Fruit fly (Drosophila melanogaster) whole organism, embryonic: ENCODE measurements around the gene janB.

Experiments
- BEAF-32 ChIP-seq: fragments of 200-800 bp; sonication (Bioruptor generic); optimal IDR thresholded peaks from 3 replicates; lab custom pipeline; 2017; ENCODE audit warnings: missing biosample characterization, missing genetic modification characterization, mild to moderate bottlenecking, moderate library complexity, missing genetic modification reagents
- CG10462 ChIP-seq: fragments of 200-800 bp; sonication (Bioruptor generic); optimal IDR thresholded peaks from 2 replicates; lab custom pipeline; 2016; ENCODE audit warnings: missing biosample characterization, missing genetic modification characterization
- CG10543 ChIP-seq: fragments of 200-800 bp; sonication (Bioruptor generic); optimal IDR thresholded peaks from 3 replicates; lab custom pipeline; 2017; ENCODE audit warnings: missing biosample characterization, mild to moderate bottlenecking, missing genetic modification characterization, moderate library complexity
- CG10979 ChIP-seq: fragments of 200-800 bp; sonication (Bioruptor generic); optimal IDR thresholded peaks from 2 replicates; lab custom pipeline; 2018; ENCODE audit warnings: missing biosample characterization, mild to moderate bottlenecking, missing genetic modification characterization, moderate library complexity
- CG11695 ChIP-seq: fragments of 200-800 bp; sonication (Bioruptor generic); IDR thresholded peaks from 3 replicates; pipeline ENCODE4 v1.3.6; 2022; ENCODE audit warnings: missing biosample characterization, missing genetic modification characterization
- CG13624 ChIP-seq: fragments of 200-800 bp; sonication (Bioruptor generic); optimal IDR thresholded peaks from 2 replicates; lab custom pipeline; 2016; ENCODE audit warnings: missing biosample characterization, missing genetic modification characterization
- CG14014 ChIP-seq: fragments of 200-800 bp; sonication (Bioruptor generic); IDR thresholded peaks from 2 replicates; pipeline ENCODE4 v1.3.6; 2022; ENCODE audit warnings: missing biosample characterization, missing genetic modification characterization
- CG14710 ChIP-seq: fragments of 200-800 bp; sonication (Bioruptor generic); optimal IDR thresholded peaks from 3 replicates; lab custom pipeline; 2019; ENCODE audit warnings: missing biosample characterization, mild to moderate bottlenecking, missing genetic modification characterization, moderate library complexity
- CG17328 ChIP-seq: fragments of 200-800 bp; sonication (Bioruptor generic); IDR thresholded peaks from 2 replicates; pipeline ENCODE4 v1.3.6; 2022; ENCODE audit warnings: missing biosample characterization, missing genetic modification characterization
- CG1792 ChIP-seq: fragments of 200-800 bp; sonication (Bioruptor generic); optimal IDR thresholded peaks from 2 replicates; lab custom pipeline; 2016; ENCODE audit warnings: missing biosample characterization, missing genetic modification characterization
- CG18764 ChIP-seq: fragments of 200-800 bp; sonication (Bioruptor generic); optimal IDR thresholded peaks from 3 replicates; lab custom pipeline; 2016; ENCODE audit warnings: missing biosample characterization, missing genetic modification characterization
- CG3163 ChIP-seq: fragments of 200-800 bp; sonication (Bioruptor generic); optimal IDR thresholded peaks from 3 replicates; lab custom pipeline; 2016; ENCODE audit warnings: missing biosample characterization, missing genetic modification characterization
- CG33213 ChIP-seq: fragments of 200-800 bp; sonication (Bioruptor generic); optimal IDR thresholded peaks from 3 replicates; lab custom pipeline; 2016; ENCODE audit warnings: missing biosample characterization, missing genetic modification characterization
- CG34422 ChIP-seq: fragments of 200-800 bp; sonication (Bioruptor generic); IDR thresholded peaks from 3 replicates; pipeline ENCODE4 v1.3.6; 2022; ENCODE audit warnings: missing biosample characterization, missing genetic modification characterization
- CG3838 ChIP-seq: fragments of 200-800 bp; sonication (Bioruptor generic); optimal IDR thresholded peaks from 3 replicates; lab custom pipeline; 2016; ENCODE audit warnings: missing biosample characterization, missing genetic modification characterization
- CG5953 ChIP-seq: fragments of 200-800 bp; sonication (Bioruptor generic); IDR thresholded peaks from 2 replicates; pipeline ENCODE4 v1.3.6; 2022; ENCODE audit warnings: missing biosample characterization, missing genetic modification characterization
- CG6813 ChIP-seq: fragments of 200-800 bp; sonication (Bioruptor generic); optimal IDR thresholded peaks from 2 replicates; lab custom pipeline; 2017; ENCODE audit warnings: missing biosample characterization, missing genetic modification characterization, mild to moderate bottlenecking, moderate library complexity, missing genetic modification reagents
- CG7271 ChIP-seq: fragments of 200-800 bp; sonication (Bioruptor generic); optimal IDR thresholded peaks from 2 replicates; lab custom pipeline; 2018; ENCODE audit warnings: missing biosample characterization, mild to moderate bottlenecking, missing genetic modification characterization, moderate library complexity
- CG8944 ChIP-seq: fragments of 200-800 bp; sonication (Bioruptor generic); optimal IDR thresholded peaks from 3 replicates; lab custom pipeline; 2016; ENCODE audit warnings: missing biosample characterization, missing genetic modification characterization
- CG9437 ChIP-seq: fragments of 200-800 bp; sonication (Bioruptor generic); optimal IDR thresholded peaks from 2 replicates; lab custom pipeline; 2018; ENCODE audit warnings: missing biosample characterization, mild to moderate bottlenecking, missing genetic modification characterization
- Dek ChIP-seq: fragments of 200-800 bp; sonication (Bioruptor generic); optimal IDR thresholded peaks from 3 replicates; lab custom pipeline; 2019; ENCODE audit warnings: missing biosample characterization, mild to moderate bottlenecking, missing genetic modification characterization, moderate library complexity
- ERR ChIP-seq: fragments of 200-800 bp; sonication (Bioruptor generic); optimal IDR thresholded peaks from 2 replicates; lab custom pipeline; 2016; ENCODE audit warnings: missing biosample characterization, missing genetic modification characterization
- Fer1 ChIP-seq: fragments of 200-800 bp; sonication (Bioruptor generic); optimal IDR thresholded peaks from 2 replicates; lab custom pipeline; 2017; ENCODE audit warnings: missing biosample characterization, mild to moderate bottlenecking, missing genetic modification characterization
- HLH54F ChIP-seq: fragments of 200-800 bp; sonication (Bioruptor generic); optimal IDR thresholded peaks from 3 replicates; lab custom pipeline; 2016; ENCODE audit warnings: missing biosample characterization, missing genetic modification characterization
- HmgZ ChIP-seq: fragments of 200-800 bp; sonication (Bioruptor generic); optimal IDR thresholded peaks from 2 replicates; lab custom pipeline; 2018; ENCODE audit warnings: missing biosample characterization, mild to moderate bottlenecking, missing genetic modification characterization
- Hr39 ChIP-seq: fragments of >200 bp; optimal IDR thresholded peaks from 2 replicates; lab custom pipeline; 2017
- Lhr ChIP-seq: fragments of 200-800 bp; sonication (Bioruptor generic); optimal IDR thresholded peaks from 3 replicates; lab custom pipeline; 2017; ENCODE audit warnings: mild to moderate bottlenecking, missing biosample characterization, missing genetic modification reagents, missing genetic modification characterization
- Mad ChIP-seq: fragments of 200-800 bp; sonication (Bioruptor generic); optimal IDR thresholded peaks from 2 replicates; lab custom pipeline; 2016; ENCODE audit warnings: missing biosample characterization, missing genetic modification characterization
- Med ChIP-seq: fragments of 200-800 bp; sonication (Bioruptor generic); peaks from one replicate; lab custom pipeline; 2016; ENCODE audit warnings: missing biosample characterization, missing genetic modification characterization, mild to moderate bottlenecking, inconsistent platforms, moderate library complexity
- NC2α ChIP-seq: fragments of 200-800 bp; sonication (Bioruptor generic); optimal IDR thresholded peaks from 2 replicates; lab custom pipeline; 2016; ENCODE audit warnings: missing biosample characterization, missing genetic modification characterization
- Oli ChIP-seq: fragments of 200-800 bp; sonication (Bioruptor generic); optimal IDR thresholded peaks from 2 replicates; lab custom pipeline; 2018; ENCODE audit warnings: missing biosample characterization, mild to moderate bottlenecking, missing genetic modification characterization, moderate library complexity
- Ravus ChIP-seq: fragments of 200-800 bp; sonication (Bioruptor generic); IDR thresholded peaks from 2 replicates; pipeline ENCODE4 v1.3.6; 2022; ENCODE audit warnings: missing biosample characterization, missing genetic modification characterization
- YL-1 ChIP-seq: fragments of 200-800 bp; sonication (Bioruptor generic); optimal IDR thresholded peaks from 3 replicates; lab custom pipeline; 2017; ENCODE audit warnings: missing biosample characterization, mild to moderate bottlenecking, missing genetic modification characterization
- ato ChIP-seq: fragments of 200-800 bp; sonication (Bioruptor generic); IDR thresholded peaks from 2 replicates; pipeline ENCODE4 v1.3.6; 2022; ENCODE audit warnings: missing biosample characterization, missing genetic modification characterization; ENCODE audit not compliant: partially characterized antibody
- ci ChIP-seq: fragments of 200-800 bp; sonication (Bioruptor generic); IDR thresholded peaks from 3 replicates; pipeline ENCODE4 v1.3.6; 2022; ENCODE audit warnings: missing biosample characterization, missing genetic modification characterization
- crp ChIP-seq, 2 experiments: fragments of 200-800 bp; sonication (Bioruptor generic); optimal IDR thresholded peaks; 2 replicates in 1 of 2; 3 replicates in 1 of 2; lab custom pipeline; 2017; ENCODE audit warnings: missing biosample characterization in 2 of 2, missing genetic modification characterization in 2 of 2, mild to moderate bottlenecking in 1 of 2, moderate library complexity in 1 of 2
- gcm2 ChIP-seq: fragments of 200-800 bp; sonication (Bioruptor generic); optimal IDR thresholded peaks from 2 replicates; lab custom pipeline; 2016; ENCODE audit warnings: missing biosample characterization, missing genetic modification characterization
- h ChIP-seq: fragments of >200 bp; optimal IDR thresholded peaks from 2 replicates; lab custom pipeline; 2017
- ham ChIP-seq: fragments of 200-800 bp; sonication (Bioruptor generic); IDR thresholded peaks from 2 replicates; pipeline ENCODE4 v1.3.6; 2022; ENCODE audit warnings: missing biosample characterization, missing genetic modification characterization
- kay ChIP-seq: fragments of 200-800 bp; sonication (Bioruptor generic); optimal IDR thresholded peaks from 2 replicates; lab custom pipeline; 2016; ENCODE audit warnings: missing biosample characterization, missing genetic modification characterization
- lola ChIP-seq, 3 experiments: fragments of >200 bp in 2 of 3; fragments of 200-800 bp in 1 of 3; sonication (Bioruptor generic) in 1 of 3; optimal IDR thresholded peaks; 2 replicates each; lab custom pipeline; 2017 to 2019; ENCODE audit warnings: missing biosample characterization in 3 of 3, missing genetic modification characterization in 3 of 3, mild to moderate bottlenecking in 1 of 3, moderate library complexity in 1 of 3
- mld ChIP-seq: fragments of 200-800 bp; sonication (Bioruptor generic); IDR thresholded peaks from 3 replicates; pipeline ENCODE4 v1.3.6; 2022; ENCODE audit warnings: missing biosample characterization, missing genetic modification characterization; ENCODE audit not compliant: partially characterized antibody
- otp ChIP-seq: fragments of 200-800 bp; sonication (Bioruptor generic); IDR thresholded peaks from 3 replicates; pipeline ENCODE4, ENCODE4 v1.3.6; 2022; ENCODE audit warnings: missing biosample characterization, missing genetic modification characterization
- pfk ChIP-seq: fragments of 200-800 bp; sonication (Bioruptor generic); optimal IDR thresholded peaks from 2 replicates; lab custom pipeline; 2018; ENCODE audit warnings: missing biosample characterization, mild to moderate bottlenecking, missing genetic modification characterization, moderate library complexity
- pho ChIP-seq: fragments of 200-800 bp; sonication (Bioruptor generic); optimal IDR thresholded peaks from 2 replicates; lab custom pipeline; 2016; ENCODE audit warnings: missing biosample characterization, missing genetic modification characterization
- pita ChIP-seq: fragments of 200-800 bp; sonication (Bioruptor generic); optimal IDR thresholded peaks from 2 replicates; lab custom pipeline; 2017; ENCODE audit warnings: missing biosample characterization, mild to moderate bottlenecking, missing genetic modification characterization
- repo ChIP-seq: fragments of 200-800 bp; sonication (Bioruptor generic); optimal IDR thresholded peaks from 2 replicates; lab custom pipeline; 2016; ENCODE audit warnings: missing biosample characterization, missing genetic modification characterization
- sc ChIP-seq, 3 experiments: fragments of >200 bp in 2 of 3; fragments of 200-800 bp in 1 of 3; sonication (Bioruptor generic) in 1 of 3; optimal IDR thresholded peaks; 2 replicates in 2 of 3; 3 replicates in 1 of 3; lab custom pipeline; 2017; ENCODE audit warnings: mild to moderate bottlenecking in 1 of 3, missing biosample characterization in 1 of 3, missing genetic modification characterization in 1 of 3, missing genetic modification reagents in 1 of 3
- sqz ChIP-seq: fragments of 200-800 bp; sonication (Bioruptor generic); optimal IDR thresholded peaks from 3 replicates; lab custom pipeline; 2018; ENCODE audit warnings: missing biosample characterization, mild to moderate bottlenecking, missing genetic modification characterization
- vfl ChIP-seq: fragments of 200-800 bp; sonication (Bioruptor generic); optimal IDR thresholded peaks from 2 replicates; lab custom pipeline; 2016; ENCODE audit warnings: missing biosample characterization, missing genetic modification characterization
- zen ChIP-seq: fragments of 200-800 bp; sonication (Bioruptor generic); optimal IDR thresholded peaks from 3 replicates; lab custom pipeline; 2018; ENCODE audit warnings: missing biosample characterization, mild to moderate bottlenecking, missing genetic modification characterization, moderate library complexity

The janB gene

dm6 chr3R:30004648-30005047 lies 33.9 kb downstream of the janB start, which contains the start of the genes Nlp and Nph (continued):
- TF ChIP-seq lola (GFP tag; optimal IDR thresholded peaks at IDR 0.05; lab: Kevin White, UChicago) (no peak), mld (GFP tag; lab: Robert Waterston, UW) (peak; percentile 56; the same call in 1 of the 3 replicates), YL-1 (GFP tag; lab: Kevin White, UChicago) (peak; percentile 93), ham (GFP tag; lab: Robert Waterston, UW) (no peak), Dek (tag; lab: Kevin White, UChicago) (no peak), ERR (GFP tag; lab: Kevin White, UChicago) (no peak), Oli (tag; lab: Kevin White, UChicago) (no peak), CG10543 (no peak), repo (GFP tag; lab: Kevin White, UChicago) (no peak), pita (GFP tag; lab: Kevin White, UChicago) (no peak), CG13624 (GFP tag; lab: Kevin White, UChicago) (peak; percentile 28), otp (GFP tag; lab: Robert Waterston, UW) (no peak), zen (tag; lab: Kevin White, UChicago) (no peak), Med (GFP tag; lab: Kevin White, UChicago) (peak; percentile 89), CG14710 (peak; percentile 67), CG3838 (GFP tag; lab: Kevin White, UChicago) (peak; percentile 10), CG1792 (no peak), CG18764 (GFP tag; lab: Kevin White, UChicago) (peak; percentile 10), ato (GFP tag; lab: Robert Waterston, UW) (peak; percentile 85), CG33213 (peak; percentile 19), CG14014 (GFP tag; lab: Robert Waterston, UW) (no peak), HLH54F (GFP tag; lab: Kevin White, UChicago) (no peak), sqz (GFP tag; lab: Kevin White, UChicago) (no peak), Mad (GFP tag; lab: Kevin White, UChicago) (peak; percentile 41), CG10979 (tag; lab: Kevin White, UChicago) (peak; percentile 15), pho (GFP tag; lab: Kevin White, UChicago) (no peak), sc (optimal IDR thresholded peaks at IDR 0.05; lab: Kevin White, UChicago) (no peak), sc (GFP tag; optimal IDR thresholded peaks at IDR 0.05; lab: Kevin White, UChicago) (no peak), CG34422 (peak; percentile 51; the same call in 1 of the 3 replicates), CG3163 (GFP tag; lab: Kevin White, UChicago) (no peak), HmgZ (tag; lab: Kevin White, UChicago) (peak; percentile 69), kay (GFP tag; lab: Kevin White, UChicago) (no peak), NC2α (GFP tag; lab: Kevin White, UChicago) (no peak), CG7271 (tag; lab: Kevin White, UChicago) (no peak), h (lab: Kevin White, UChicago) (no peak), CG9437 (GFP tag; lab: Kevin White, UChicago) (no peak), gcm2 (GFP tag; lab: Kevin White, UChicago) (no peak), vfl (GFP tag; lab: Kevin White, UChicago) (no peak), CG5953 (no peak), CG10462 (GFP tag; lab: Kevin White, UChicago) (no peak), Lhr (GFP tag; lab: Kevin White, UChicago) (no peak), Hr39 (lab: Kevin White, UChicago) (no peak), CG17328 (GFP tag; lab: Robert Waterston, UW) (no peak), ci (GFP tag; lab: Robert Waterston, UW) (no peak), Ravus (GFP tag; lab: Robert Waterston, UW) (no peak), crp (GFP tag; optimal IDR thresholded peaks at IDR 0.05; lab: Kevin White, UChicago) (peak in 1 of 2 experiments; percentile 26), CG8944 (GFP tag; lab: Kevin White, UChicago) (no peak), CG6813 (GFP tag; lab: Kevin White, UChicago) (no peak), Fer1 (GFP tag; lab: Kevin White, UChicago) (peak; percentile 52), CG11695 (GFP tag; lab: Robert Waterston, UW) (no peak), BEAF-32 (peak; percentile 86), pfk (GFP tag; lab: Kevin White, UChicago) (no peak)
